Worm (Caenorhabditis elegans): Measurements from ENCODE around the gene hpl-1.

Gene hpl-1

DNA sequence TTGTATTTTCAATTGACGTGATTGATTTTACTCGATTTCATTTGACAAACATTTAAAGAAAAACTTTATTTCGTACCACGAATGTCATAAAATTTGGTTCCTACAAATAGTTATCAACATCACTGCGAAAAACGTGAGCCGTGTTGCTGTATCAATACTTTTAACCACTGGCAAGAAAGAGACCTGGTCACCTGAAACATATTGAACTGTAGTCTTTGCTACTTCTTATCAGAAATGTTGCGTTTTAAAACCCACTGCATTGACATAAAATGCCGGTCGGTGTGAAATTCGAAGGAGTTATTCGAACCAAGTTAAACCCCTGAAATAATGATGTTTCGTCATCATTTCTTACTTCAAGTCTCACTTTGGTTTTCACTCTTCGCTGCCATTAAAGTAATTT is 2.4 kb downstream of the hpl-1 start:
- TF ChIP-seq zip-5 (tag; optimal IDR thresholded peaks at IDR 0.05), result no peak
- TF ChIP-seq ets-4 (tag; optimal IDR thresholded peaks at IDR 0.05), result no peak
- no peak for TF ChIP-seq nhr-11 (tag; optimal IDR thresholded peaks at IDR 0.05)
- TF ChIP-seq ceh-30 (tag; optimal IDR thresholded peaks at IDR 0.05), result no peak
- TF ChIP-seq K02D7.2 (tag; optimal IDR thresholded peaks at IDR 0.05), result no peak
- TF ChIP-seq lim-6 (tag; optimal IDR thresholded peaks at IDR 0.05), result no peak
- no peak for TF ChIP-seq nfya-1 (tag; optimal IDR thresholded peaks at IDR 0.05)
- no peak for TF ChIP-seq dmd-4 (tag; optimal IDR thresholded peaks at IDR 0.05; ENCODE audit: borderline replicate concordance)
- no peak for TF ChIP-seq unc-86 (tag; optimal IDR thresholded peaks at IDR 0.05)
- no peak for TF ChIP-seq ceh-18 (tag; optimal IDR thresholded peaks at IDR 0.05)
- no peak for TF ChIP-seq ceh-24 (tag; optimal IDR thresholded peaks at IDR 0.05)
- TF ChIP-seq dve-1 (tag; optimal IDR thresholded peaks at IDR 0.05), result no peak
- TF ChIP-seq unc-42 (tag; optimal IDR thresholded peaks at IDR 0.05), result no peak
- TF ChIP-seq tbx-7 (tag; optimal IDR thresholded peaks at IDR 0.05), result no peak
- no peak for TF ChIP-seq ttx-3 (tag; optimal IDR thresholded peaks at IDR 0.05)

- no peak for TF ChIP-seq ceh-48 (tag; optimal IDR thresholded peaks at IDR 0.05)
- TF ChIP-seq fax-1 (tag; optimal IDR thresholded peaks at IDR 0.05), result no peak
- no peak for TF ChIP-seq zip-5 (tag; optimal IDR thresholded peaks at IDR 0.05)
- TF ChIP-seq unc-86 (tag; optimal IDR thresholded peaks at IDR 0.05), result no peak
- TF ChIP-seq pat-9 (tag; optimal IDR thresholded peaks at IDR 0.05), result no peak
- no peak for TF ChIP-seq unc-3 (GFP tag; conservative IDR thresholded peaks at IDR 0.05)
- no peak for TF ChIP-seq unc-3 (tag; optimal IDR thresholded peaks at IDR 0.05)
- no peak for TF ChIP-seq pag-3 (tag; optimal IDR thresholded peaks at IDR 0.05; ENCODE audit: borderline replicate concordance)
- no peak for TF ChIP-seq fkh-6 (tag; optimal IDR thresholded peaks at IDR 0.05)
- TF ChIP-seq F13H6.1 (tag; optimal IDR thresholded peaks at IDR 0.05), result no peak
- no peak for TF ChIP-seq nfya-1 (tag; optimal IDR thresholded peaks at IDR 0.05)
- no peak for TF ChIP-seq ceh-2 (tag; optimal IDR thresholded peaks at IDR 0.05)
- no peak for TF ChIP-seq ceh-19 (GFP tag; optimal IDR thresholded peaks at IDR 0.05)
- no peak for TF ChIP-seq ceh-30 (tag; optimal IDR thresholded peaks at IDR 0.05)
- TF ChIP-seq ceh-22 (tag; optimal IDR thresholded peaks at IDR 0.05), result no peak
- TF ChIP-seq pax-1 (tag; optimal IDR thresholded peaks at IDR 0.05), result no peak
- TF ChIP-seq tbx-2 (tag; optimal IDR thresholded peaks at IDR 0.05), result no peak
- no peak for TF ChIP-seq hlh-30 (tag; optimal IDR thresholded peaks at IDR 0.05; ENCODE audit: insufficient read depth)
- no peak for TF ChIP-seq madf-2 (tag; optimal IDR thresholded peaks at IDR 0.05)
- no peak for TF ChIP-seq tbx-7 (tag; optimal IDR thresholded peaks at IDR 0.05)
- no peak for TF ChIP-seq C08G9.2 (tag; optimal IDR thresholded peaks at IDR 0.05)
These were observed 3.1 kb downstream of the hpl-1 start, which contains the start of gene K08H2.7 for ce11 chrX:13248265-13248664. Gene K08H2.7 (minus strand): TSS chrX:13248437.

ce11 chrX:13249102-13249501 is 3.9 kb downstream of the hpl-1 start:
- no peak for TF ChIP-seq nhr-11 (tag; optimal IDR thresholded peaks at IDR 0.05)
- TF ChIP-seq ref-2 (tag; optimal IDR thresholded peaks at IDR 0.05), result no peak
- TF ChIP-seq ets-4 (tag; optimal IDR thresholded peaks at IDR 0.05), result no peak
- no peak for TF ChIP-seq C38D4.7 (GFP tag; optimal IDR thresholded peaks at IDR 0.05)
- TF ChIP-seq pha-4 (tag; optimal IDR thresholded peaks at IDR 0.05), result no peak
- TF ChIP-seq pros-1 (tag; optimal IDR thresholded peaks at IDR 0.05), result no peak
- no peak for TF ChIP-seq K09A11.1 (tag; optimal IDR thresholded peaks at IDR 0.05; ENCODE audit: insufficient read depth)
- TF ChIP-seq hlh-8 (tag; optimal IDR thresholded peaks at IDR 0.05), result no peak
- TF ChIP-seq tbx-2 (tag; optimal IDR thresholded peaks at IDR 0.05), result no peak
- no peak for TF ChIP-seq fax-1 (tag; optimal IDR thresholded peaks at IDR 0.05)
- no peak for TF ChIP-seq ceh-31 (tag; optimal IDR thresholded peaks at IDR 0.05)
- TF ChIP-seq ceh-24 (tag; optimal IDR thresholded peaks at IDR 0.05), result no peak
- TF ChIP-seq hlh-15 (tag; optimal IDR thresholded peaks at IDR 0.05), result no peak
- no peak for TF ChIP-seq ceh-48 (tag; optimal IDR thresholded peaks at IDR 0.05)
- no peak for TF ChIP-seq pat-9 (tag; optimal IDR thresholded peaks at IDR 0.05)

Measured in whole organism, late embryonic.